Fruit fly (Drosophila melanogaster): ENCODE results near the gene COX5A.

Gene COX5A

dm6 chr3R:11818930-11819639 lies at the start of gene COX5A, which contains the start of gene glo (continued):
- TF ChIP-seq CG34224 (GFP tag; IDR thresholded peaks at IDR 0.05; ENCODE audit: partially characterized antibody) = no peak
- TF ChIP-seq pho (GFP tag; optimal IDR thresholded peaks at IDR 0.05) = peak; percentile 85
- peak; percentile 94 for TF ChIP-seq hkb (optimal IDR thresholded peaks at IDR 0.05)
- TF ChIP-seq hkb (GFP tag; IDR thresholded peaks at IDR 0.05) = peak; percentile 76
- TF ChIP-seq Nf-YB (GFP tag; optimal IDR thresholded peaks at IDR 0.05) = peak; percentile 38
- peak; percentile 12 for TF ChIP-seq ftz-f1 (GFP tag; optimal IDR thresholded peaks at IDR 0.05)
- peak; percentile 34 for TF ChIP-seq Sry-β (GFP tag; optimal IDR thresholded peaks at IDR 0.05)
- TF ChIP-seq so (GFP tag; IDR thresholded peaks at IDR 0.05) = 0 out of 3 replicates have a peak, but pooled peaks have one; percentile 25
- no peak for TF ChIP-seq CG7963 (GFP tag; IDR thresholded peaks at IDR 0.05; ENCODE audit: partially characterized antibody)
- TF ChIP-seq CG12659 (GFP tag; optimal IDR thresholded peaks at IDR 0.05) = peak; percentile 86
- 0 out of 3 replicates have a peak, but pooled peaks have one; percentile 57 for TF ChIP-seq CG2199 (GFP tag; IDR thresholded peaks at IDR 0.05)
- TF ChIP-seq tap (tag; optimal IDR thresholded peaks at IDR 0.05) = peak; percentile 33
- TF ChIP-seq tio (GFP tag; optimal IDR thresholded peaks at IDR 0.05) = no peak
- no peak for TF ChIP-seq inv (GFP tag; IDR thresholded peaks at IDR 0.05; ENCODE audit: partially characterized antibody)
- no peak for TF ChIP-seq Opbp (GFP tag; IDR thresholded peaks at IDR 0.05; ENCODE audit: partially characterized antibody)
- peak; percentile 54 for TF ChIP-seq CG3065 (GFP tag; optimal IDR thresholded peaks at IDR 0.05)
- TF ChIP-seq CG3281 (GFP tag; optimal IDR thresholded peaks at IDR 0.05) = peak; percentile 37
- TF ChIP-seq CG18619 (GFP tag; optimal IDR thresholded peaks at IDR 0.05) = peak; percentile 64
- peak; percentile 44 for TF ChIP-seq CG10431 (GFP tag; optimal IDR thresholded peaks at IDR 0.05)
- TF ChIP-seq Ptx1 (GFP tag; IDR thresholded peaks at IDR 0.05) = peak; percentile 72
- peak; percentile 91 for TF ChIP-seq CHES-1-like (GFP tag; optimal IDR thresholded peaks at IDR 0.05)
- peak; percentile 81 for TF ChIP-seq kay (GFP tag; optimal IDR thresholded peaks at IDR 0.05)
- TF ChIP-seq Hr51 (GFP tag; optimal IDR thresholded peaks at IDR 0.05) = peak; percentile 71 to 81
- TF ChIP-seq Hand (GFP tag; optimal IDR thresholded peaks at IDR 0.05) = no peak
- peak; percentile 85 for TF ChIP-seq Bteb2 (GFP tag; optimal IDR thresholded peaks at IDR 0.05)
- peak; percentile 92 for TF ChIP-seq Sin3A (optimal IDR thresholded peaks at IDR 0.05)
- TF ChIP-seq salm (tag; optimal IDR thresholded peaks at IDR 0.05) = peak; percentile 25
- peak; percentile 67; the same call in 1 of the 3 replicates for TF ChIP-seq Optix (GFP tag; IDR thresholded peaks at IDR 0.05)
- peak; percentile 75 for TF ChIP-seq CG9876 (GFP tag; optimal IDR thresholded peaks at IDR 0.05)
- peak; percentile 81 for TF ChIP-seq CG8944 (GFP tag; optimal IDR thresholded peaks at IDR 0.05)
- TF ChIP-seq zen (tag; optimal IDR thresholded peaks at IDR 0.05) = peak; percentile 74
- no peak for TF ChIP-seq fd64A (GFP tag; optimal IDR thresholded peaks at IDR 0.05)
- peak; percentile 82 for TF ChIP-seq CG1602 (GFP tag; optimal IDR thresholded peaks at IDR 0.05)
- TF ChIP-seq Side (GFP tag; optimal IDR thresholded peaks at IDR 0.05) = peak; percentile 80
- TF ChIP-seq Dbx (GFP tag; IDR thresholded peaks at IDR 0.05) = peak; percentile 83
- TF ChIP-seq Dfd (GFP tag; optimal IDR thresholded peaks at IDR 0.05) = no peak
- TF ChIP-seq NK7.1 (GFP tag; optimal IDR thresholded peaks at IDR 0.05) = peak; percentile 38
- TF ChIP-seq CG17385 (GFP tag; optimal IDR thresholded peaks at IDR 0.05) = peak; percentile 98
- TF ChIP-seq CG7271 (tag; optimal IDR thresholded peaks at IDR 0.05) = peak; percentile 80
- peak; percentile 64 for TF ChIP-seq Six4 (GFP tag; optimal IDR thresholded peaks at IDR 0.05)
- TF ChIP-seq CG32532 (GFP tag; IDR thresholded peaks at IDR 0.05) = peak; percentile 88
- no peak for TF ChIP-seq vnd (GFP tag; IDR thresholded peaks at IDR 0.05; ENCODE audit: partially characterized antibody)
- no peak for TF ChIP-seq Lim3 (GFP tag; IDR thresholded peaks at IDR 0.05)
- TF ChIP-seq B-H2 (GFP tag; optimal IDR thresholded peaks at IDR 0.05) = peak; percentile 83
- TF ChIP-seq bigmax (GFP tag; optimal IDR thresholded peaks at IDR 0.05) = no peak
- TF ChIP-seq pzg (GFP tag; optimal IDR thresholded peaks at IDR 0.05) = peak; percentile 90
- no peak for TF ChIP-seq usp (GFP tag; optimal IDR thresholded peaks at IDR 0.05)
- TF ChIP-seq GATAe (GFP tag; conservative IDR thresholded peaks at IDR 0.05) = no peak
- TF ChIP-seq MBD-R2 (GFP tag; IDR thresholded peaks at IDR 0.05) = peak; percentile 79
- peak; percentile 41; the same call in 1 of the 2 replicates for TF ChIP-seq onecut (GFP tag; IDR thresholded peaks at IDR 0.05)

All from whole organism, embryonic.